Worm (Caenorhabditis elegans) whole organism, L3 larva: ENCODE measurements around the gene ippk-1.

Experiments used
- ceh-82 ChIP-seq: fragments of 150-350 bp; optimal IDR thresholded peaks from 2 replicates; lab custom pipeline; 2014; ENCODE audit warnings: missing biosample characterization, missing genetic modification characterization
- daf-12 ChIP-seq: fragments of 150-350 bp; optimal IDR thresholded peaks from 2 replicates; lab custom pipeline; 2014; ENCODE audit warnings: missing biosample characterization, missing genetic modification reagents, missing genetic modification characterization
- eor-1 ChIP-seq, 2 experiments: fragments of 150-350 bp; optimal IDR thresholded peaks; 2 replicates each; lab custom pipeline; 2014 to 2018; ENCODE audit warnings: missing biosample characterization in 2 of 2, missing genetic modification characterization in 2 of 2
- jun-1 ChIP-seq: fragments of 150-350 bp; optimal IDR thresholded peaks from 2 replicates; lab custom pipeline; 2014; ENCODE audit warnings: missing biosample characterization, missing genetic modification reagents, missing genetic modification characterization
- lin-39 ChIP-seq: fragments of 150-350 bp; optimal IDR thresholded peaks from 2 replicates; lab custom pipeline; 2018; ENCODE audit warnings: missing biosample characterization, missing genetic modification reagents, missing genetic modification characterization
- nhr-237 ChIP-seq: fragments of 150-350 bp; optimal IDR thresholded peaks from 2 replicates; lab custom pipeline; 2014; ENCODE audit warnings: missing biosample characterization, missing genetic modification characterization
- nhr-25 ChIP-seq: sonication (generic microtip); optimal IDR thresholded peaks from 2 replicates; lab custom pipeline; 2017; ENCODE audit warnings: missing biosample characterization, missing genetic modification characterization
- nhr-76 ChIP-seq: fragments of 150-350 bp; sonication (generic microtip); optimal IDR thresholded peaks from 5 replicates; lab custom pipeline; 2014; ENCODE audit warnings: missing biosample characterization, missing genetic modification characterization
- pqm-1 ChIP-seq: fragments of 150-350 bp; optimal IDR thresholded peaks from 2 replicates; lab custom pipeline; 2017; ENCODE audit warnings: missing biosample characterization, missing genetic modification characterization, inconsistent platforms
- skn-1 ChIP-seq: fragments of 150-350 bp; optimal IDR thresholded peaks from 2 replicates; lab custom pipeline; 2014; ENCODE audit warnings: missing biosample characterization, missing genetic modification characterization

- no peak for TF ChIP-seq nhr-25 (tag; lab: Kevin White, UChicago)
- no peak for TF ChIP-seq nhr-237 (tag; lab: Kevin White, UChicago)
- TF ChIP-seq daf-12 (tag; lab: Kevin White, UChicago): no peak
- TF ChIP-seq jun-1 (tag; lab: Kevin White, UChicago): no peak
- no peak for TF ChIP-seq pqm-1
- no peak for TF ChIP-seq eor-1 (tag; optimal IDR thresholded peaks at IDR 0.05; lab: Kevin White, UChicago)
- no peak for TF ChIP-seq nhr-76 (tag; lab: Kevin White, UChicago)
- TF ChIP-seq skn-1 (tag; lab: Kevin White, UChicago): no peak
- no peak for TF ChIP-seq ceh-82
- no peak for TF ChIP-seq lin-39 (tag; lab: Kevin White, UChicago)
Observed at ce11 chrII:12080015-12080414, 37.3 kb downstream of the ippk-1 start.
